Worm (Caenorhabditis elegans): ENCODE results near the gene srv-14.

Gene srv-14

ce11 chrIV:15868288-15868687, 25.7 kb downstream of the srv-14 start:
- TF ChIP-seq ces-1 (GFP tag; optimal IDR thresholded peaks at IDR 0.05) (no peak), nhr-237 (tag; optimal IDR thresholded peaks at IDR 0.05) (no peak), mab-5 (tag; optimal IDR thresholded peaks at IDR 0.05) (no peak), unc-120 (tag; optimal IDR thresholded peaks at IDR 0.05; ENCODE audit: poor library complexity, severe bottlenecking) (no peak), ceh-43 (GFP tag; optimal IDR thresholded peaks at IDR 0.05) (no peak), bed-3 (GFP tag; optimal IDR thresholded peaks at IDR 0.05) (no peak), nhr-2 (tag; optimal IDR thresholded peaks at IDR 0.05) (no peak), mep-1 (tag; optimal IDR thresholded peaks at IDR 0.05) (no peak), drap-1 (GFP tag; optimal IDR thresholded peaks at IDR 0.05) (no peak), M03D4.4 (tag; optimal IDR thresholded peaks at IDR 0.05) (no peak), mls-2 (tag; optimal IDR thresholded peaks at IDR 0.05) (no peak), sptf-1 (tag; optimal IDR thresholded peaks at IDR 0.05) (no peak), snpc-4 (tag; optimal IDR thresholded peaks at IDR 0.05) (no peak), lin-13 (tag; optimal IDR thresholded peaks at IDR 0.05) (no peak), ham-2 (GFP tag; optimal IDR thresholded peaks at IDR 0.05) (no peak), unc-39 (tag; optimal IDR thresholded peaks at IDR 0.05) (no peak), ceh-39 (tag; optimal IDR thresholded peaks at IDR 0.05) (no peak), zip-8 (tag; optimal IDR thresholded peaks at IDR 0.05) (no peak), nhr-12 (tag; optimal IDR thresholded peaks at IDR 0.05) (no peak), pha-4 (tag; optimal IDR thresholded peaks at IDR 0.05) (no peak)

- TF ChIP-seq lin-13 (tag; optimal IDR thresholded peaks at IDR 0.05) (no peak), hlh-1 (tag; optimal IDR thresholded peaks at IDR 0.05) (no peak), ces-1 (GFP tag; optimal IDR thresholded peaks at IDR 0.05) (no peak), nhr-76 (tag; optimal IDR thresholded peaks at IDR 0.05) (no peak)
Measured at ce11 chrIV:15861499-15861898, 32.5 kb downstream of the srv-14 start.

- TF ChIP-seq nhr-237 (tag; optimal IDR thresholded peaks at IDR 0.05) (no peak), ham-2 (GFP tag; optimal IDR thresholded peaks at IDR 0.05) (no peak), sem-2 (GFP tag; optimal IDR thresholded peaks at IDR 0.05) (no peak), M03D4.4 (tag; optimal IDR thresholded peaks at IDR 0.05) (no peak), unc-62 (GFP tag; optimal IDR thresholded peaks at IDR 0.05) (no peak), lsy-2 (tag; optimal IDR thresholded peaks at IDR 0.05) (no peak), snpc-4 (tag; optimal IDR thresholded peaks at IDR 0.05) (no peak), mep-1 (tag; optimal IDR thresholded peaks at IDR 0.05) (no peak), flh-1 (GFP tag; optimal IDR thresholded peaks at IDR 0.05) (no peak), nhr-2 (tag; optimal IDR thresholded peaks at IDR 0.05) (no peak), drap-1 (GFP tag; optimal IDR thresholded peaks at IDR 0.05) (no peak), nhr-12 (tag; optimal IDR thresholded peaks at IDR 0.05) (no peak), elt-1 (tag; optimal IDR thresholded peaks at IDR 0.05; ENCODE audit: borderline replicate concordance, insufficient read depth) (no peak), unc-120 (tag; optimal IDR thresholded peaks at IDR 0.05; ENCODE audit: poor library complexity, severe bottlenecking) (no peak), lin-13 (tag; optimal IDR thresholded peaks at IDR 0.05) (no peak), ceh-83 (GFP tag; optimal IDR thresholded peaks at IDR 0.05) (no peak)
Measured at ce11 chrIV:15853820-15854426, 40.1 kb downstream of the srv-14 start.

ce11 chrIV:15852875-15853793, 40.9 kb downstream of the srv-14 start:
- no peak for TF ChIP-seq nhr-28 (tag; optimal IDR thresholded peaks at IDR 0.05)

DNA sequence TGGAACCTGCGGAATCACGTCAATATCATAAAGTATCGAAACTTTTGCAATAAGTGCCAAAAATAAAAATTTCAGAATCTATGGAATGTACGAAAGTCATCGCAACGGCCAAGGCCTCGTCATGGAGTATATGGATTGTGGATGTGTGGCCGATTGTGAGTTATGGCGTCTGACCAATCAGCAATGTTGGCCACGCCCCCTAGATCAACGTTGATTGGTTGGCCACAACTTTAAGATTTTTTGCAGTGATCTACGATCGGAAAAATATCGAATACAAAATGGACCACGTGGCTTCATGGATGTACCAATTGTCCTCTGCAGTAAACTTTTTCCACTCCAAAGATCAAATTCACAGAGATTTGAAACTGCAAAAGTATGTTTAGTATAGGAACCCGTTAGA, 43.4 kb downstream of the srv-14 start:
- TF ChIP-seq drap-1 (GFP tag; optimal IDR thresholded peaks at IDR 0.05) (no peak), M03D4.4 (tag; optimal IDR thresholded peaks at IDR 0.05) (no peak), mab-5 (tag; optimal IDR thresholded peaks at IDR 0.05) (no peak)
